Fruit fly (Drosophila melanogaster): ENCODE measurements around the gene Fit2.
A peak's percentile ranks its signal among the peaks of the same experiment; 100 is the strongest.

Fit2 gene

DNA sequence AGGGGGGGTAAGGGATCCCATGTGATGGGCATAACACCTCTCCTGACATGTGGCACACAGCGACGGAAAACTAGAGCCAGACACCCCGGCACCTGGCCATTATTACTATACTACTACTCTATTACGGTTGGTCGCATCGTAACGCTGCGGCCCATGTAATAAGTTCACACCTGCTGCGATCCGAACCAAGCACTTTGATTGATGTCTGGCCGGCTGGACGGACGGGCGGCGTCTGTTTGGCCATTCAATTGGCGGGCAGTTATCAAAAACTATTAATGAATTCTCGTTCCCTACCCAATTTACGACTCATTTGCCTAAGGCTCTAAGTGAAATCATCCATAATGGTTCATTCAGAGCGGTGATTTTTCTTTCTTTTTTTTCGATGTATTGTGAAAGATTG lies 16.6 kb upstream of the Fit2 start:
- TF ChIP-seq dmrt93B (GFP tag; optimal IDR thresholded peaks at IDR 0.05) (no peak), tai (GFP tag; optimal IDR thresholded peaks at IDR 0.05) (no peak), sv (GFP tag; optimal IDR thresholded peaks at IDR 0.05) (no peak), rgr (GFP tag; optimal IDR thresholded peaks at IDR 0.05) (no peak), fru (GFP tag; optimal IDR thresholded peaks at IDR 0.05) (no peak), Hr83 (GFP tag; optimal IDR thresholded peaks at IDR 0.05; ENCODE audit: poor library complexity, severe bottlenecking) (no peak), OdsH (GFP tag; optimal IDR thresholded peaks at IDR 0.05) (no peak), Dif (GFP tag; optimal IDR thresholded peaks at IDR 0.05; ENCODE audit: partially characterized antibody) (no peak)

DNA sequence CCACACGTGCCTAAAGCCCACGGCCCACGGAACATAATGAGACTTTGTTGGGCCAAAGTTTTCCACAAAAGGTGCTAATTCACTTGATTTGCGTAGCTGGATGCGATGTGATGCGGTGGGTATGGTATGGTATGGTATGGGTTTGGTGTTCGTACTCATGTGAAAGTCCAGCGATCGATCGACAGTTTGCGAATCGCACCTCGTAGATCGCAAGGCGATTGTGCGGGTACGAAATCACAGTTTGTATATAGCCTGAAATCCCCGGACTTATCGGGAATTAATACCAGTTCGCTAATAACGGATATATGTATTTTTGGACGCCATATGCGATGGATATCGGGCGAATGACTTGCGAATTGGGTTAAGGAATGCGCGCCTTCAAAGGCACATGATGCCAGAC lies 16.2 kb upstream of the Fit2 start:
- TF ChIP-seq psq (GFP tag; optimal IDR thresholded peaks at IDR 0.05) (no peak), woc (GFP tag; optimal IDR thresholded peaks at IDR 0.05) (no peak), Rel (GFP tag; optimal IDR thresholded peaks at IDR 0.05) (no peak), Rel (tag; optimal IDR thresholded peaks at IDR 0.05) (peak; percentile 98), ey (GFP tag; optimal IDR thresholded peaks at IDR 0.05) (no peak)

DNA sequence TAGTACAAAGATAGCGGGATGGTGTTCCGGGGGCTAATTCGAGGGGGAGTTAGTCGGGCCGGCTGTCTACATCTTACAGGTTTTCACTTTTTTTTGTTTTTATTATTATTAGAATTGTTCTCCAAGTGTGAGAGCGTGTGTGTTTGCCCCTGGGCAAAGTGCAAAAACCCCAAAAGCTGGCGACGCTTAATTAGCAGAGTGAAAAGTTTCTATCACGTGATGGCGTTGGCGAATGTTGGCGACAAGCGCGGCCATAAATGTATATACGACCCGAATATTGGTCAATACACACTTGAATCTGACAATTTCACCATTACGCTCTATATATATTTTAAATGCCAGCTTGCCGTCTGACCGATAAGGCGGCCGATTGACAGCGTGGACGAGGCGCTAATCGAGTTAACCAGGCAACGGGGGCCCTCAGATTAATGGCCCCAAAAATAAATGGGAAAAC lies 15.2 kb upstream of the Fit2 start:
- TF ChIP-seq rgr (GFP tag; optimal IDR thresholded peaks at IDR 0.05) (peak; percentile 21), Hnf4 (GFP tag; optimal IDR thresholded peaks at IDR 0.05) (peak; percentile 12), sage (GFP tag; optimal IDR thresholded peaks at IDR 0.05) (no peak), Vsx2 (GFP tag; optimal IDR thresholded peaks at IDR 0.05; ENCODE audit: partially characterized antibody) (peak; percentile 21), psq (GFP tag; optimal IDR thresholded peaks at IDR 0.05) (no peak), Rel (GFP tag; optimal IDR thresholded peaks at IDR 0.05) (no peak), Rel (tag; optimal IDR thresholded peaks at IDR 0.05) (peak; percentile 51), Abd-B (GFP tag; optimal IDR thresholded peaks at IDR 0.05) (no peak), CG32264 (GFP tag; optimal IDR thresholded peaks at IDR 0.05) (no peak), dmrt93B (GFP tag; optimal IDR thresholded peaks at IDR 0.05) (no peak), CrebA (GFP tag; optimal IDR thresholded peaks at IDR 0.05; ENCODE audit: borderline replicate concordance) (peak; percentile 51), br (GFP tag; optimal IDR thresholded peaks at IDR 0.05) (peak; percentile 12), HLH106 (tag; optimal IDR thresholded peaks at IDR 0.05) (no peak)

DNA sequence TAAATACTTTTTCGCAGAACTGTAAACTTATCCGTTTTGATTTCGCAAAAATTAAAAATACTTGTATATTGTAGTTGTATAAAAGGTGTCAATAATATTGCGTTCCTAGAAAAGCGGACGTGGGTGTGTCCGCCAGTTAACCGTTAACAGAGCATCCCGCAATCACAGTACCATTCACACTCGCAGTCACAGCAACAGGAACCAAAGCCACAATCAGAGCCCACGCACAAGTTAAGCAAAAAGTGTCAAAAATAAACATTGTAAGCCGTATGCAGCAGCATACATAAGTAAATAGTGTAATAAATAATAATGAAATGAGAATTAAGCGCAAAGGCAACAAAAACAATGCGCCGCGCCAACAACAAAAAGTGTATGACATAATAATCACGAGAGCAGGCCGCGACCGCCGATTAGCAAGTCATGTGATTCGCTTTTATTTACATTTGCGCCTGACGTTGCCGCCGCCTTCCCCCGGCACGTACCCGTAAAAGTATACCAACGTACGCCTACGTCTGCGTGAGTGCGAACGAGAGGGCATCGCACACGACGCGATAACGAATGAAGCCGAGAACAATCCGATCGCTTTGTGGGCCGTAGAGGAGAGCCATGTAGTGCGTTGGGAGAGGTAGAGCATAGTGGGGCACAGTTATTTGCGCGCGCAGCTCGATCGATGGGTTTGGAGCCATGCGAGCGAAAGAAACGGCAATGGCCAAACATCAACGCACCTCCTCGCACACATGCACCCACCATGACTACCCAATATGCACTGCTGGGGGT lies 14.2 kb upstream of the Fit2 start:
- TF ChIP-seq dsf (GFP tag; optimal IDR thresholded peaks at IDR 0.05; ENCODE audit: borderline replicate concordance) (no peak), br (GFP tag; optimal IDR thresholded peaks at IDR 0.05) (peak; percentile 70), foxo (GFP tag; optimal IDR thresholded peaks at IDR 0.05) (peak in 1 of 2 experiments; percentile 10), CrebA (GFP tag; optimal IDR thresholded peaks at IDR 0.05; ENCODE audit: borderline replicate concordance) (no peak), lola (GFP tag; optimal IDR thresholded peaks at IDR 0.05) (no peak), OdsH (GFP tag; optimal IDR thresholded peaks at IDR 0.05) (peak; percentile 28), dl (GFP tag; optimal IDR thresholded peaks at IDR 0.05; ENCODE audit: insufficient read depth in 1 of 2, partially characterized antibody in 2 of 2) (peak; percentile 63 to 84), Hr83 (GFP tag; optimal IDR thresholded peaks at IDR 0.05; ENCODE audit: poor library complexity, severe bottlenecking) (peak; percentile 95), Myc (optimal IDR thresholded peaks at IDR 0.05) (no peak), Vsx2 (GFP tag; optimal IDR thresholded peaks at IDR 0.05; ENCODE audit: partially characterized antibody) (no peak), usp (GFP tag; optimal IDR thresholded peaks at IDR 0.05) (no peak), Dfd (GFP tag; optimal IDR thresholded peaks at IDR 0.05) (no peak), psq (GFP tag; optimal IDR thresholded peaks at IDR 0.05) (peak; percentile 0), Sp1 (GFP tag; optimal IDR thresholded peaks at IDR 0.05) (peak; percentile 17), Abd-B (GFP tag; optimal IDR thresholded peaks at IDR 0.05) (no peak), fru (GFP tag; optimal IDR thresholded peaks at IDR 0.05) (peak; percentile 36), GATAd (GFP tag; optimal IDR thresholded peaks at IDR 0.05) (no peak), h (GFP tag; optimal IDR thresholded peaks at IDR 0.05) (peak; percentile 94), Jra (GFP tag; optimal IDR thresholded peaks at IDR 0.05) (peak; percentile 39), dmrt93B (GFP tag; optimal IDR thresholded peaks at IDR 0.05) (no peak), HLH106 (tag; optimal IDR thresholded peaks at IDR 0.05) (no peak), brk (GFP tag; optimal IDR thresholded peaks at IDR 0.05) (peak; percentile 9), ey (GFP tag; optimal IDR thresholded peaks at IDR 0.05) (peak; percentile 26), CG9705 (GFP tag; optimal IDR thresholded peaks at IDR 0.05) (no peak), Dif (GFP tag; optimal IDR thresholded peaks at IDR 0.05; ENCODE audit: partially characterized antibody) (peak; percentile 81), Hr78 (GFP tag; optimal IDR thresholded peaks at IDR 0.05) (no peak), rgr (GFP tag; optimal IDR thresholded peaks at IDR 0.05) (no peak), woc (GFP tag; optimal IDR thresholded peaks at IDR 0.05) (peak; percentile 73), Hnf4 (GFP tag; optimal IDR thresholded peaks at IDR 0.05) (peak; percentile 50), tai (GFP tag; optimal IDR thresholded peaks at IDR 0.05) (no peak), sage (GFP tag; optimal IDR thresholded peaks at IDR 0.05) (no peak), pan (optimal IDR thresholded peaks at IDR 0.05) (no peak), N (GFP tag; optimal IDR thresholded peaks at IDR 0.05) (no peak), jim (GFP tag; optimal IDR thresholded peaks at IDR 0.05) (no peak), Mio (GFP tag; optimal IDR thresholded peaks at IDR 0.05) (no peak), sv (GFP tag; optimal IDR thresholded peaks at IDR 0.05) (no peak), CG32264 (GFP tag; optimal IDR thresholded peaks at IDR 0.05) (no peak), Rel (GFP tag; optimal IDR thresholded peaks at IDR 0.05) (no peak), Rel (tag; optimal IDR thresholded peaks at IDR 0.05) (peak; percentile 89)
